Worm (Caenorhabditis elegans): ENCODE results near the gene skpo-1.

- TF ChIP-seq W03F9.2 (tag; optimal IDR thresholded peaks at IDR 0.05) (no peak), him-1 (tag; optimal IDR thresholded peaks at IDR 0.05) (no peak), dao-5 (tag; optimal IDR thresholded peaks at IDR 0.05) (no peak)
Observed at ce11 chrII:8411002-8411401, 6.4 kb upstream of the skpo-1 start.

Data from whole organism, L4/young adult.